Fruit fly (Drosophila melanogaster): ENCODE measurements around the gene Glys.

Glys gene

DNA sequence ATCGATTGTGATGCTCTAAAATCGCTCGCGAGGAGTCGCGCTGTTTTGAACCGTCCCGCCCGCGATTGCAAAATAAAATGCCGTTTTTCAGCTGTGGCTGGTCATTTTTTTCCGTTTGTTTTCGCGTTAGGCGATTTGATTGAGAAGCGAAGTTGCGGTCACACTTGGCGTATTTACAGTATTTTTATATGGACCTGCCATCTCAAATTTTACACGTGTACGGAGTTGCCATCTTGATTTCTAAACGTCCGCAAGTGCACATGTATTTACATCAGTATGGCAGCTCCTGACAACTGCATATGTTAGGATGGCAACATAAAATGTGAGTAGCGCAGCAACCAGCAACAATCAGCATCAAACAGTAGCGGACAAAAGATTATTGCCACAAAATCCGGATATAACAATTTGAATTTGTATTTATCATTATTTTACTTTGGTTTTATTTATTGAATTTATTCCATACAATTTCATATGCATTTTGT, 51.7 kb downstream of the Glys start, which contains the start of gene CG6966 (continued):
- TF ChIP-seq CG11902 (GFP tag; optimal IDR thresholded peaks at IDR 0.05) (peak; percentile 80), spab (GFP tag; optimal IDR thresholded peaks at IDR 0.05) (peak; percentile 8), CG6808 (GFP tag; optimal IDR thresholded peaks at IDR 0.05) (peak; percentile 36), CG32006 (GFP tag; optimal IDR thresholded peaks at IDR 0.05) (no peak), CG8119 (GFP tag; IDR thresholded peaks at IDR 0.05) (no peak), CG9139 (GFP tag; optimal IDR thresholded peaks at IDR 0.05) (peak; percentile 59), salr (GFP tag; optimal IDR thresholded peaks at IDR 0.05) (peak; percentile 18 to 94), CG6276 (GFP tag; optimal IDR thresholded peaks at IDR 0.05) (no peak), CG16779 (tag; optimal IDR thresholded peaks at IDR 0.05) (peak; percentile 72), CG31627 (GFP tag; optimal IDR thresholded peaks at IDR 0.05) (peak; percentile 94), CG3919 (GFP tag; optimal IDR thresholded peaks at IDR 0.05) (peak; percentile 69), net (GFP tag; optimal IDR thresholded peaks at IDR 0.05) (no peak), CG11294 (GFP tag; IDR thresholded peaks at IDR 0.05) (no peak), dac (GFP tag; optimal IDR thresholded peaks at IDR 0.05) (peak; percentile 48), CG8632 (GFP tag; optimal IDR thresholded peaks at IDR 0.05) (peak; percentile 53), pdm3 (GFP tag; optimal IDR thresholded peaks at IDR 0.05) (peak; percentile 91), Ets21C (GFP tag; optimal IDR thresholded peaks at IDR 0.05) (peak; percentile 78), fd85E (GFP tag; optimal IDR thresholded peaks at IDR 0.05) (peak; percentile 36), Eip78C (GFP tag) (peak; percentile 88), vri (GFP tag; optimal IDR thresholded peaks at IDR 0.05) (peak; percentile 55), CG8319 (GFP tag; optimal IDR thresholded peaks at IDR 0.05) (peak; percentile 77), CG1621 (tag; optimal IDR thresholded peaks at IDR 0.05) (peak; percentile 79), dsx (GFP tag; optimal IDR thresholded peaks at IDR 0.05; ENCODE audit: poor library complexity, severe bottlenecking) (peak; percentile 32), Blimp-1 (GFP tag; optimal IDR thresholded peaks at IDR 0.05) (peak; percentile 73), OdsH (GFP tag; optimal IDR thresholded peaks at IDR 0.05) (peak; percentile 86), CG10669 (GFP tag; optimal IDR thresholded peaks at IDR 0.05) (peak; percentile 63), CG15336 (GFP tag; IDR thresholded peaks at IDR 0.05) (no peak), eg (GFP tag; IDR thresholded peaks at IDR 0.05) (no peak), lz (GFP tag; optimal IDR thresholded peaks at IDR 0.05) (peak; percentile 94), esn (GFP tag; optimal IDR thresholded peaks at IDR 0.05) (peak; percentile 90), fkh (GFP tag; optimal IDR thresholded peaks at IDR 0.05) (peak; percentile 68), ss (GFP tag; optimal IDR thresholded peaks at IDR 0.05) (peak; percentile 47 to 74), Sox15 (GFP tag; optimal IDR thresholded peaks at IDR 0.05) (peak; percentile 84)

DNA sequence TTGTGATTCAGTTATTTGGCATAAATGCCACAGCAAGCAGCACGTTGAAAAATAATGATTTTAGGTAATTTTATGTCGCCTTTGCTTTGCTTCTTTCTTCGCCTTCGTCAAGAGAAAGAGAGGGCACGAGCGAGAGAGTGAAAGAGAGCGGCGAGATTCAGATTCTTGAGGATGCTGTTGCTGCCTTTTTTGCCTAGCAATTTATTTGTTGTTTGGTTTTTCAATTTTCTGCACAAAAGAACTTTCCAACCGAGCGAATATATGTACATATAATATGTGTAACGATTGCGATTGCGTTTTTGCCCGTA, 52.4 kb downstream of the Glys start:
- peak; percentile 12 for TF ChIP-seq Eip78C (GFP tag)
- TF ChIP-seq svp (GFP tag) = no peak

DNA sequence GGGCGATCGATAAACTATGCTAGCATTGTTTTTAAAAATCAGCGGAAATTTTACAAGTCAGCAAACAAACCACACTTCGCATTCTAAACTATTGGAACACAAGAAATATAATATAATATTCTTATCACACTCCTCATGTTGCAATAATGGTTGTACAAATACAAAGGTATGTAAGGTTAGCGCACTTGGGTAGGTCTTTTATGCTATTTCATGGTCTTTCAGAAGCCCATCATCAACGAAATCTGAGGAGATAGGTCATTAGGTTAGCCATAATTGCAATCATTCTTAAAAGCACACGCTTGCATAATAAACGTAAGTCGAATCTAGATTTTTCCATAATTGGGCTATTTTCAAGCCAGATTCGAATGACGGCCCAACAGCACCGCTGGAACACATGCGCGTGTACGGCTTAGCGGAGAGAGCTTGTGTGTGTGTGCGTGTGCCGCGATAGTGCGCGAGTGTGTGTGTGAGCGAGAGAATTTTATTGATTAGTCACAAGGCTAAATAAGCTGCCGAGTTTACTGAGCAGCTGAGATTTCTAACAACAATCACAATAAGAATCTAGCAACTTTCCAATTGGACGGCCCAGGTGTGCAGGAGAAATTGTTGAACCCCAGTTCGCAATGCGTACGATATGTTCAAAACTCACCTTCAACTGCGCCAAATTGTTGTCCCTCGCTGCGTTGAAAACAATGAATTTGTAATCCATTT, 53.0 kb downstream of the Glys start:
- TF ChIP-seq svp (GFP tag) = peak; percentile 79
- no peak for TF ChIP-seq CG16779 (tag; optimal IDR thresholded peaks at IDR 0.05)
- no peak for TF ChIP-seq CG7368 (GFP tag; optimal IDR thresholded peaks at IDR 0.05)
- TF ChIP-seq CG32006 (GFP tag; optimal IDR thresholded peaks at IDR 0.05) = peak; percentile 38
- TF ChIP-seq CG10631 (GFP tag; optimal IDR thresholded peaks at IDR 0.05) = no peak
- TF ChIP-seq Met (GFP tag; optimal IDR thresholded peaks at IDR 0.05) = peak; percentile 55
- TF ChIP-seq CG34406 (GFP tag; optimal IDR thresholded peaks at IDR 0.05) = no peak
- TF ChIP-seq acj6 (GFP tag; optimal IDR thresholded peaks at IDR 0.05) = no peak
- TF ChIP-seq Gug (GFP tag; IDR thresholded peaks at IDR 0.05) = no peak
- TF ChIP-seq Hr39 (GFP tag; optimal IDR thresholded peaks at IDR 0.05) = no peak
- TF ChIP-seq CG6276 (GFP tag; optimal IDR thresholded peaks at IDR 0.05) = no peak
- no peak for TF ChIP-seq Eip93F (GFP tag; optimal IDR thresholded peaks at IDR 0.05)
- TF ChIP-seq salr (GFP tag; optimal IDR thresholded peaks at IDR 0.05) = peak in 1 of 2 experiments; percentile 42
- peak; percentile 35 for TF ChIP-seq esn (GFP tag; optimal IDR thresholded peaks at IDR 0.05)
- no peak for TF ChIP-seq CG11294 (GFP tag; IDR thresholded peaks at IDR 0.05)
- TF ChIP-seq CG11762 (GFP tag; optimal IDR thresholded peaks at IDR 0.05; ENCODE audit: insufficient read depth) = no peak
- TF ChIP-seq OdsH (GFP tag; optimal IDR thresholded peaks at IDR 0.05) = peak; percentile 23
- no peak for TF ChIP-seq CG31627 (GFP tag; optimal IDR thresholded peaks at IDR 0.05)
- no peak for TF ChIP-seq fd85E (GFP tag; optimal IDR thresholded peaks at IDR 0.05)
- no peak for TF ChIP-seq Smox (GFP tag; optimal IDR thresholded peaks at IDR 0.05)
- no peak for TF ChIP-seq CG10669 (GFP tag; optimal IDR thresholded peaks at IDR 0.05)
- no peak for TF ChIP-seq dac (GFP tag; optimal IDR thresholded peaks at IDR 0.05)
- TF ChIP-seq achi (GFP tag; optimal IDR thresholded peaks at IDR 0.05) = peak; percentile 24
- no peak for TF ChIP-seq net (GFP tag; optimal IDR thresholded peaks at IDR 0.05)
- TF ChIP-seq Eip75B (GFP tag; optimal IDR thresholded peaks at IDR 0.05) = no peak
- no peak for TF ChIP-seq Ets21C (GFP tag; optimal IDR thresholded peaks at IDR 0.05)
- TF ChIP-seq CG9139 (GFP tag; optimal IDR thresholded peaks at IDR 0.05) = no peak

Data from whole organism, prepupa.